Fruit fly (Drosophila melanogaster): ENCODE measurements around the gene Nmdmc.
A peak's percentile ranks its signal among the peaks of the same experiment; 100 is the strongest.

Gene Nmdmc

dm6 chr3R:9031797-9032418 is 18.4 kb downstream of the Nmdmc start (continued):
- peak; percentile 78 for TF ChIP-seq CG11247 (GFP tag; IDR thresholded peaks at IDR 0.05)
- TF ChIP-seq CG7987 (GFP tag; optimal IDR thresholded peaks at IDR 0.05) = peak; percentile 77
- TF ChIP-seq phol (tag; optimal IDR thresholded peaks at IDR 0.05) = peak; percentile 83
- TF ChIP-seq CG3847 (GFP tag; IDR thresholded peaks at IDR 0.05) = peak; percentile 86
- peak; percentile 88 for TF ChIP-seq Dip3 (GFP tag; optimal IDR thresholded peaks at IDR 0.05)
- TF ChIP-seq Aef1 (GFP tag; IDR thresholded peaks at IDR 0.05) = peak; percentile 92
- TF ChIP-seq CG14860 (GFP tag; IDR thresholded peaks at IDR 0.05; ENCODE audit: partially characterized antibody) = no peak
- peak; percentile 85 for TF ChIP-seq Ets65A (GFP tag)
- TF ChIP-seq mam (GFP tag; optimal IDR thresholded peaks at IDR 0.05) = peak; percentile 87
- TF ChIP-seq chm (GFP tag; IDR thresholded peaks at IDR 0.05) = peak; percentile 88
- peak; percentile 71 for TF ChIP-seq CG3838 (GFP tag; optimal IDR thresholded peaks at IDR 0.05)
- peak; percentile 80 for TF ChIP-seq CG9727 (GFP tag; optimal IDR thresholded peaks at IDR 0.05)
- peak; percentile 84; the same call in 1 of the 2 replicates for TF ChIP-seq wdn (GFP tag; IDR thresholded peaks at IDR 0.05)
- TF ChIP-seq CG32772 (GFP tag; IDR thresholded peaks at IDR 0.05) = peak; percentile 90
- TF ChIP-seq B-H1 (GFP tag; IDR thresholded peaks at IDR 0.05) = peak; percentile 87; the same call in 2 of the 3 replicates
- peak; percentile 87 for TF ChIP-seq Asciz (GFP tag; optimal IDR thresholded peaks at IDR 0.05)
- peak; percentile 88 for TF ChIP-seq CG17361 (GFP tag; IDR thresholded peaks at IDR 0.05)
- TF ChIP-seq CG2889 (GFP tag; IDR thresholded peaks at IDR 0.05) = peak; percentile 87
- TF ChIP-seq bab2 (GFP tag; optimal IDR thresholded peaks at IDR 0.05) = peak; percentile 70
- peak; percentile 82 for TF ChIP-seq CG6254 (GFP tag; optimal IDR thresholded peaks at IDR 0.05)
- peak; percentile 61 for TF ChIP-seq CG2202 (tag; optimal IDR thresholded peaks at IDR 0.05)
- no peak for TF ChIP-seq z (GFP tag; IDR thresholded peaks at IDR 0.05)
- no peak for TF ChIP-seq hkb (optimal IDR thresholded peaks at IDR 0.05)
- TF ChIP-seq hkb (GFP tag; IDR thresholded peaks at IDR 0.05) = peak; percentile 96
- TF ChIP-seq CG1792 (GFP tag; optimal IDR thresholded peaks at IDR 0.05) = peak; percentile 49
- no peak for TF ChIP-seq tna (GFP tag; IDR thresholded peaks at IDR 0.05; ENCODE audit: partially characterized antibody)
- TF ChIP-seq vfl (GFP tag; optimal IDR thresholded peaks at IDR 0.05) = peak; percentile 80
- peak; percentile 77 for TF ChIP-seq disco-r (GFP tag; optimal IDR thresholded peaks at IDR 0.05)
- no peak for TF ChIP-seq br (optimal IDR thresholded peaks at IDR 0.05)
- TF ChIP-seq CG6813 (GFP tag; optimal IDR thresholded peaks at IDR 0.05) = peak; percentile 83
- TF ChIP-seq Dref (GFP tag; IDR thresholded peaks at IDR 0.05) = no peak
- no peak for TF ChIP-seq stwl (tag; optimal IDR thresholded peaks at IDR 0.05)
- peak; percentile 91 for TF ChIP-seq H2.0 (GFP tag; IDR thresholded peaks at IDR 0.05)
- TF ChIP-seq Antp (GFP tag; optimal IDR thresholded peaks at IDR 0.05) = peak; percentile 79
- TF ChIP-seq Chrac-16 (GFP tag; optimal IDR thresholded peaks at IDR 0.05) = peak; percentile 82
- TF ChIP-seq Adf1 (GFP tag; IDR thresholded peaks at IDR 0.05) = peak; percentile 50
- TF ChIP-seq CG11560 (tag; IDR thresholded peaks at IDR 0.05) = peak; percentile 69; the same call in 2 of the 3 replicates
- peak; percentile 76 for TF ChIP-seq pb (GFP tag; optimal IDR thresholded peaks at IDR 0.05)
- no peak for TF ChIP-seq Bgb (GFP tag; IDR thresholded peaks at IDR 0.05; ENCODE audit: partially characterized antibody)
- TF ChIP-seq CG8944 (GFP tag; optimal IDR thresholded peaks at IDR 0.05) = peak; percentile 45
- peak; percentile 42 for TF ChIP-seq CG10565 (GFP tag; optimal IDR thresholded peaks at IDR 0.05)
- TF ChIP-seq C15 (GFP tag; IDR thresholded peaks at IDR 0.05) = peak; percentile 77
- TF ChIP-seq Bdp1 (GFP tag; optimal IDR thresholded peaks at IDR 0.05) = peak; percentile 72
- TF ChIP-seq CG11695 (GFP tag; IDR thresholded peaks at IDR 0.05) = peak; percentile 95
- TF ChIP-seq D19B (GFP tag; optimal IDR thresholded peaks at IDR 0.05) = peak; percentile 78
- TF ChIP-seq CG1602 (GFP tag; optimal IDR thresholded peaks at IDR 0.05) = peak; percentile 82
- peak; percentile 85 for TF ChIP-seq gcm2 (GFP tag; optimal IDR thresholded peaks at IDR 0.05)
- peak; percentile 87 for TF ChIP-seq CG14667 (GFP tag; IDR thresholded peaks at IDR 0.05)
- peak; percentile 54 for TF ChIP-seq CG3163 (GFP tag; optimal IDR thresholded peaks at IDR 0.05)
- TF ChIP-seq CG7745 (tag; optimal IDR thresholded peaks at IDR 0.05) = no peak
- peak; percentile 74; the same call in 2 of the 3 replicates for TF ChIP-seq CG6175 (GFP tag; IDR thresholded peaks at IDR 0.05)
- TF ChIP-seq CG12942 (GFP tag; optimal IDR thresholded peaks at IDR 0.05) = peak; percentile 80

Data from whole organism, embryonic.